Fruit fly (Drosophila melanogaster) whole organism, embryonic: Measurements from ENCODE around the gene CG15425.

ENCODE experiments used
- BtbVII ChIP-seq: fragments of 200-800 bp; sonication (Bioruptor generic); optimal IDR thresholded peaks from 3 replicates; lab custom pipeline; 2017; ENCODE audit warnings: missing biosample characterization, mild to moderate bottlenecking, missing genetic modification characterization
- CG10274 ChIP-seq: fragments of 200-800 bp; sonication (Bioruptor generic); optimal IDR thresholded peaks from 3 replicates; lab custom pipeline; 2017; ENCODE audit warnings: missing biosample characterization, mild to moderate bottlenecking, missing genetic modification characterization
- CG11504 ChIP-seq: fragments of 200-800 bp; sonication (Bioruptor generic); optimal IDR thresholded peaks from 3 replicates; lab custom pipeline; 2019; ENCODE audit warnings: missing biosample characterization, mild to moderate bottlenecking, missing genetic modification characterization, moderate library complexity
- CG16779 ChIP-seq: fragments of 200-800 bp; sonication (Bioruptor generic); IDR thresholded peaks from 2 replicates; pipeline ENCODE4 v1.3.6; 2022; ENCODE audit warnings: missing biosample characterization, missing genetic modification characterization
- CG17359 ChIP-seq: fragments of 200-800 bp; sonication (Bioruptor generic); optimal IDR thresholded peaks from 3 replicates; lab custom pipeline; 2018; ENCODE audit warnings: missing biosample characterization, mild to moderate bottlenecking, missing genetic modification characterization, moderate library complexity
- CG17912 ChIP-seq: fragments of 200-800 bp; sonication (Bioruptor generic); optimal IDR thresholded peaks from 2 replicates; lab custom pipeline; 2018; ENCODE audit warnings: missing biosample characterization, mild to moderate bottlenecking, missing genetic modification characterization
- CG18599 ChIP-seq: fragments of 200-800 bp; sonication (Bioruptor generic); optimal IDR thresholded peaks from 3 replicates; lab custom pipeline; 2017; ENCODE audit warnings: missing biosample characterization, missing genetic modification characterization, mild to moderate bottlenecking, moderate library complexity, missing genetic modification reagents
- CG18619 ChIP-seq: fragments of 200-800 bp; sonication (Bioruptor generic); optimal IDR thresholded peaks from 3 replicates; lab custom pipeline; 2017; ENCODE audit warnings: missing biosample characterization, mild to moderate bottlenecking, missing genetic modification characterization
- CG2120 ChIP-seq: fragments of 200-800 bp; sonication (Bioruptor generic); optimal IDR thresholded peaks from 3 replicates; lab custom pipeline; 2016; ENCODE audit warnings: missing biosample characterization, missing genetic modification characterization
- CG2199 ChIP-seq: fragments of 200-800 bp; sonication (Bioruptor generic); IDR thresholded peaks from 3 replicates; pipeline ENCODE4 v1.3.6; 2022; ENCODE audit warnings: missing biosample characterization, missing genetic modification characterization
- CG30403 ChIP-seq: fragments of 200-800 bp; sonication (Bioruptor generic); optimal IDR thresholded peaks from 3 replicates; lab custom pipeline; 2016; ENCODE audit warnings: missing biosample characterization, missing genetic modification characterization
- CG31365 ChIP-seq: fragments of 200-800 bp; sonication (Bioruptor generic); optimal IDR thresholded peaks from 2 replicates; lab custom pipeline; 2018; ENCODE audit warnings: missing biosample characterization, mild to moderate bottlenecking, missing genetic modification characterization
- CG33557 ChIP-seq: fragments of 200-800 bp; sonication (Bioruptor generic); optimal IDR thresholded peaks from 2 replicates; lab custom pipeline; 2019; ENCODE audit warnings: missing biosample characterization, mild to moderate bottlenecking, missing genetic modification characterization, moderate library complexity
- CG4820 ChIP-seq: fragments of 200-800 bp; sonication (Bioruptor generic); optimal IDR thresholded peaks from 3 replicates; lab custom pipeline; 2016; ENCODE audit warnings: missing biosample characterization, missing genetic modification characterization
- CG7357 ChIP-seq: fragments of 200-800 bp; sonication (Bioruptor generic); IDR thresholded peaks from 3 replicates; pipeline ENCODE4 v1.3.6; 2022; ENCODE audit warnings: missing biosample characterization, missing genetic modification characterization
- CG8944 ChIP-seq: fragments of 200-800 bp; sonication (Bioruptor generic); optimal IDR thresholded peaks from 3 replicates; lab custom pipeline; 2016; ENCODE audit warnings: missing biosample characterization, missing genetic modification characterization
- CG9932 ChIP-seq: fragments of 200-800 bp; sonication (Bioruptor generic); IDR thresholded peaks from 2 replicates; pipeline ENCODE4 v1.3.6; 2022; ENCODE audit warnings: missing biosample characterization, missing genetic modification characterization
- Dek ChIP-seq: fragments of 200-800 bp; sonication (Bioruptor generic); optimal IDR thresholded peaks from 3 replicates; lab custom pipeline; 2019; ENCODE audit warnings: missing biosample characterization, mild to moderate bottlenecking, missing genetic modification characterization, moderate library complexity
- Ets65A ChIP-seq: fragments of 200-800 bp; sonication (Bioruptor generic); peaks from one replicate; lab custom pipeline; 2016; ENCODE audit warnings: missing biosample characterization, missing genetic modification characterization
- H15 ChIP-seq: fragments of 200-800 bp; sonication (Bioruptor generic); IDR thresholded peaks from 3 replicates; pipeline ENCODE4 v1.3.6; 2022; ENCODE audit warnings: missing biosample characterization, missing genetic modification characterization
- HmgD ChIP-seq: fragments of 200-800 bp; sonication (Bioruptor generic); optimal IDR thresholded peaks from 3 replicates; lab custom pipeline; 2016; ENCODE audit warnings: missing biosample characterization, missing genetic modification characterization
- Hr3 ChIP-seq: fragments of 200-800 bp; sonication (Bioruptor generic); optimal IDR thresholded peaks from 3 replicates; lab custom pipeline; 2016; ENCODE audit warnings: missing biosample characterization, missing genetic modification characterization
- Hr51 ChIP-seq, 2 experiments: fragments of 200-800 bp; sonication (Bioruptor generic); optimal IDR thresholded peaks; 2 replicates in 1 of 2; 3 replicates in 1 of 2; lab custom pipeline; 2016 to 2018; ENCODE audit warnings: missing biosample characterization in 2 of 2, missing genetic modification characterization in 2 of 2, mild to moderate bottlenecking in 1 of 2, moderate library complexity in 1 of 2
- Jarid2 ChIP-seq: fragments of 200-800 bp; sonication (Bioruptor generic); optimal IDR thresholded peaks from 3 replicates; lab custom pipeline; 2017; ENCODE audit warnings: mild to moderate bottlenecking, missing biosample characterization, missing genetic modification reagents, missing genetic modification characterization
- MBD-R2 ChIP-seq: fragments of 200-800 bp; sonication (Bioruptor generic); IDR thresholded peaks from 2 replicates; pipeline ENCODE4 v1.3.6; 2022; ENCODE audit warnings: missing biosample characterization, missing genetic modification characterization
- Med ChIP-seq: fragments of 200-800 bp; sonication (Bioruptor generic); peaks from one replicate; lab custom pipeline; 2016; ENCODE audit warnings: missing biosample characterization, missing genetic modification characterization, mild to moderate bottlenecking, inconsistent platforms, moderate library complexity
- Meics ChIP-seq: fragments of 200-800 bp; sonication (Bioruptor generic); optimal IDR thresholded peaks from 2 replicates; lab custom pipeline; 2017; ENCODE audit warnings: missing biosample characterization, mild to moderate bottlenecking, missing genetic modification characterization
- Mrtf ChIP-seq: fragments of 200-800 bp; sonication (Bioruptor generic); IDR thresholded peaks from 3 replicates; pipeline ENCODE4 v1.3.6; 2022; ENCODE audit warnings: missing biosample characterization, missing genetic modification characterization
- NFAT ChIP-seq: fragments of 200-800 bp; sonication (Bioruptor generic); IDR thresholded peaks from 2 replicates; pipeline ENCODE4 v1.3.6; 2022; ENCODE audit warnings: missing biosample characterization, missing genetic modification characterization
- Neu2 ChIP-seq: fragments of 200-800 bp; sonication (Bioruptor generic); optimal IDR thresholded peaks from 3 replicates; lab custom pipeline; 2016; ENCODE audit warnings: missing biosample characterization, missing genetic modification characterization, borderline replicate concordance
- Nf-YA ChIP-seq: fragments of 200-800 bp; sonication (Bioruptor generic); IDR thresholded peaks from 2 replicates; pipeline ENCODE4 v1.3.6; 2022; ENCODE audit warnings: missing biosample characterization, missing genetic modification characterization
- Ssrp ChIP-seq: fragments of 200-800 bp; sonication (Bioruptor generic); optimal IDR thresholded peaks from 2 replicates; lab custom pipeline; 2018; ENCODE audit warnings: missing biosample characterization, mild to moderate bottlenecking, missing genetic modification characterization, moderate library complexity
- ase ChIP-seq: fragments of 200-800 bp; sonication (Bioruptor generic); IDR thresholded peaks from 3 replicates; pipeline ENCODE4 v1.3.6; 2022; ENCODE audit warnings: missing biosample characterization, missing genetic modification characterization
- bab2 ChIP-seq: fragments of 200-800 bp; sonication (Bioruptor generic); optimal IDR thresholded peaks from 2 replicates; lab custom pipeline; 2016; ENCODE audit warnings: missing biosample characterization, missing genetic modification characterization
- chn ChIP-seq: fragments of 200-800 bp; sonication (Bioruptor generic); optimal IDR thresholded peaks from 2 replicates; lab custom pipeline; 2016; ENCODE audit warnings: missing biosample characterization, missing genetic modification characterization
- disco-r ChIP-seq: fragments of 200-800 bp; sonication (Bioruptor generic); optimal IDR thresholded peaks from 2 replicates; lab custom pipeline; 2016; ENCODE audit warnings: missing biosample characterization, missing genetic modification characterization
- hb ChIP-seq: fragments of 200-800 bp; sonication (Bioruptor generic); IDR thresholded peaks from 3 replicates; pipeline ENCODE4 v1.3.6; 2022; ENCODE audit warnings: missing biosample characterization, missing genetic modification characterization; ENCODE audit not compliant: partially characterized antibody
- kay ChIP-seq: fragments of 200-800 bp; sonication (Bioruptor generic); optimal IDR thresholded peaks from 2 replicates; lab custom pipeline; 2016; ENCODE audit warnings: missing biosample characterization, missing genetic modification characterization
- knrl ChIP-seq: fragments of 200-800 bp; sonication (Bioruptor generic); IDR thresholded peaks from 3 replicates; pipeline ENCODE4 v1.3.6; 2022; ENCODE audit warnings: missing biosample characterization, missing genetic modification characterization; ENCODE audit not compliant: partially characterized antibody
- pnt ChIP-seq: fragments of 200-800 bp; sonication (Bioruptor generic); optimal IDR thresholded peaks from 3 replicates; lab custom pipeline; 2016; ENCODE audit warnings: missing biosample characterization, missing genetic modification characterization
- pzg ChIP-seq: fragments of 200-800 bp; sonication (Bioruptor generic); optimal IDR thresholded peaks from 3 replicates; lab custom pipeline; 2018; ENCODE audit warnings: missing biosample characterization, mild to moderate bottlenecking, missing genetic modification characterization, moderate library complexity
- sqz ChIP-seq: fragments of 200-800 bp; sonication (Bioruptor generic); optimal IDR thresholded peaks from 3 replicates; lab custom pipeline; 2018; ENCODE audit warnings: missing biosample characterization, mild to moderate bottlenecking, missing genetic modification characterization
- ssp ChIP-seq: fragments of 200-800 bp; sonication (Bioruptor generic); IDR thresholded peaks from 2 replicates; pipeline ENCODE4 v1.3.6; 2022; ENCODE audit warnings: missing biosample characterization, missing genetic modification characterization
- stwl ChIP-seq: fragments of 200-800 bp; sonication (Bioruptor generic); optimal IDR thresholded peaks from 3 replicates; lab custom pipeline; 2018; ENCODE audit warnings: missing biosample characterization, mild to moderate bottlenecking, missing genetic modification characterization, moderate library complexity
- tll ChIP-seq, 2 experiments: fragments of 200-800 bp in 1 of 2; fragments of >200 bp in 1 of 2; sonication (Bioruptor generic) in 1 of 2; optimal IDR thresholded peaks; 2 replicates each; lab custom pipeline; 2017 to 2019; ENCODE audit warnings: missing biosample characterization in 2 of 2, missing genetic modification characterization in 2 of 2, mild to moderate bottlenecking in 1 of 2, moderate library complexity in 1 of 2
- tna ChIP-seq: fragments of 200-800 bp; sonication (Bioruptor generic); IDR thresholded peaks from 2 replicates; pipeline ENCODE4 v1.3.6; 2022; ENCODE audit warnings: missing biosample characterization, missing genetic modification characterization; ENCODE audit not compliant: partially characterized antibody
- trem ChIP-seq: fragments of 200-800 bp; optimal IDR thresholded peaks from 3 replicates; lab custom pipeline; 2019; ENCODE audit warnings: missing biosample characterization, mild to moderate bottlenecking, missing genetic modification characterization, moderate library complexity
- tup ChIP-seq: fragments of 200-800 bp; sonication (Bioruptor generic); optimal IDR thresholded peaks from 2 replicates; lab custom pipeline; 2016; ENCODE audit warnings: missing biosample characterization, mild to moderate bottlenecking, missing genetic modification characterization, moderate library complexity
- twi ChIP-seq: fragments of 200-800 bp; optimal IDR thresholded peaks from 2 replicates; lab custom pipeline; 2019; ENCODE audit warnings: missing biosample characterization, mild to moderate bottlenecking, missing genetic modification characterization, moderate library complexity
- vnd ChIP-seq: fragments of 200-800 bp; sonication (Bioruptor generic); IDR thresholded peaks from 3 replicates; pipeline ENCODE4 v1.3.6; 2022; ENCODE audit warnings: missing biosample characterization, missing genetic modification characterization; ENCODE audit not compliant: partially characterized antibody
- wor ChIP-seq: fragments of 200-800 bp; sonication (Bioruptor generic); IDR thresholded peaks from 2 replicates; pipeline ENCODE4 v1.3.6; 2022; ENCODE audit warnings: missing biosample characterization, missing genetic modification characterization

The CG15425 gene

dm6 chr2L:4286014-4286527 lies 28.7 kb downstream of the CG15425 start (continued):
- peak; percentile 13 for TF ChIP-seq kay
- peak; percentile 53 for TF ChIP-seq Ssrp (tag; lab: Kevin White, UChicago)
- TF ChIP-seq wor (GFP tag; lab: Robert Waterston, UW): no peak
- no peak for TF ChIP-seq CG7357 (GFP tag; lab: Robert Waterston, UW)
- peak; percentile 39 for TF ChIP-seq CG4820 (GFP tag; lab: Kevin White, UChicago)
- peak; percentile 69 for TF ChIP-seq Med
- no peak for TF ChIP-seq CG9932 (GFP tag; lab: Robert Waterston, UW)
- no peak for TF ChIP-seq ase (GFP tag; lab: Robert Waterston, UW)
- no peak for TF ChIP-seq ssp (GFP tag; lab: Robert Waterston, UW)
- peak in 1 of 2 experiments; percentile 55 for TF ChIP-seq Hr51 (GFP tag; optimal IDR thresholded peaks at IDR 0.05; lab: Kevin White, UChicago)
- no peak for TF ChIP-seq bab2 (GFP tag; lab: Kevin White, UChicago)
- no peak for TF ChIP-seq vnd (GFP tag; lab: Robert Waterston, UW)
- peak; percentile 61 for TF ChIP-seq CG11504 (tag; lab: Kevin White, UChicago)
- no peak for TF ChIP-seq CG17912 (GFP tag; lab: Kevin White, UChicago)
- TF ChIP-seq pnt (GFP tag; lab: Kevin White, UChicago): no peak
- no peak for TF ChIP-seq CG10274 (GFP tag; lab: Kevin White, UChicago)
- TF ChIP-seq MBD-R2: no peak
- TF ChIP-seq Nf-YA: no peak
- TF ChIP-seq tll (GFP tag; optimal IDR thresholded peaks at IDR 0.05; lab: Kevin White, UChicago): no peak
- TF ChIP-seq stwl (tag; lab: Kevin White, UChicago): peak; percentile 19
- no peak for TF ChIP-seq pzg (GFP tag; lab: Kevin White, UChicago)
- no peak for TF ChIP-seq tup (GFP tag; lab: Kevin White, UChicago)
- no peak for TF ChIP-seq HmgD (GFP tag; lab: Kevin White, UChicago)
- no peak for TF ChIP-seq twi (tag; lab: Kevin White, UChicago)
- TF ChIP-seq tna (GFP tag; lab: Robert Waterston, UW): no peak
- no peak for TF ChIP-seq CG2120
- no peak for TF ChIP-seq Dek (tag; lab: Kevin White, UChicago)
- no peak for TF ChIP-seq Jarid2 (GFP tag; lab: Kevin White, UChicago)
- TF ChIP-seq CG33557 (GFP tag; lab: Kevin White, UChicago): no peak
- 0 out of 3 replicates have a peak, but pooled peaks have one; percentile 26 for TF ChIP-seq hb
- TF ChIP-seq BtbVII (GFP tag; lab: Kevin White, UChicago): no peak
- TF ChIP-seq chn (GFP tag; lab: Kevin White, UChicago): no peak
- TF ChIP-seq CG30403: peak; percentile 32
- TF ChIP-seq Ets65A (GFP tag; lab: Kevin White, UChicago): peak; percentile 47
- peak; percentile 19 for TF ChIP-seq trem (tag; lab: Kevin White, UChicago)
- TF ChIP-seq CG18619 (GFP tag; lab: Kevin White, UChicago): no peak
- no peak for TF ChIP-seq CG2199
- TF ChIP-seq Neu2: no peak
- TF ChIP-seq Mrtf (GFP tag; lab: Robert Waterston, UW): no peak
- no peak for TF ChIP-seq Meics (GFP tag; lab: Kevin White, UChicago)
- TF ChIP-seq CG31365: no peak
- TF ChIP-seq NFAT: no peak
- no peak for TF ChIP-seq CG16779 (GFP tag; lab: Robert Waterston, UW)
- TF ChIP-seq Hr3 (GFP tag; lab: Kevin White, UChicago): peak; percentile 26
- no peak for TF ChIP-seq knrl (GFP tag; lab: Robert Waterston, UW)
- TF ChIP-seq CG18599: no peak
- TF ChIP-seq CG17359 (tag; lab: Kevin White, UChicago): peak; percentile 42
- no peak for TF ChIP-seq H15 (GFP tag; lab: Robert Waterston, UW)
- no peak for TF ChIP-seq sqz (GFP tag; lab: Kevin White, UChicago)
- no peak for TF ChIP-seq CG8944
- no peak for TF ChIP-seq disco-r
